Worm (Caenorhabditis elegans) whole organism, L1 larva: ENCODE data around the gene K02H11.9.

ENCODE experiments used
- ama-1 ChIP-seq: fragments of 150-350 bp; optimal IDR thresholded peaks from 2 replicates; lab custom pipeline; 2014
- elt-3 ChIP-seq, 6 experiments: fragments of 150-350 bp in 1 of 6; sonication (generic microtip); optimal IDR thresholded peaks; 2 replicates each; lab custom pipeline; 2017 to 2018; ENCODE audit warnings: missing biosample characterization in 6 of 6, missing genetic modification characterization in 6 of 6, inconsistent platforms in 1 of 6
- ztf-11 ChIP-seq, 2 experiments: sonication (generic microtip); optimal IDR thresholded peaks; 2 replicates each; lab custom pipeline; 2016 to 2017; ENCODE audit warnings: missing genetic modification characterization in 2 of 2, missing biosample characterization in 1 of 2, missing compliant biosample characterization in 1 of 2

ce11 chrV:1511537-1511936 lies 25.3 kb downstream of the K02H11.9 start, which contains the start of gene nhr-260:
- TF ChIP-seq ztf-11 (tag; optimal IDR thresholded peaks at IDR 0.05; lab: Kevin White, UChicago) (no peak), ama-1 (no peak), elt-3 (tag; optimal IDR thresholded peaks at IDR 0.05; lab: Kevin White, UChicago) (no peak)
